Worm (Caenorhabditis elegans) whole organism, L4/young adult: ENCODE measurements around the gene F31F7.1.

Experiments used
- W03F9.2 ChIP-seq: fragments of 150-350 bp; optimal IDR thresholded peaks from 2 replicates; lab custom pipeline; 2014; ENCODE audit warnings: missing biosample characterization, missing genetic modification characterization
- dao-5 ChIP-seq: sonication (generic microtip); optimal IDR thresholded peaks from 2 replicates; lab custom pipeline; 2016; ENCODE audit warnings: missing genotype, missing genetic modification characterization, moderate library complexity, missing compliant biosample characterization
- him-1 ChIP-seq: sonication (generic microtip); optimal IDR thresholded peaks from 2 replicates; lab custom pipeline; 2016; ENCODE audit warnings: missing genotype, missing genetic modification reagents, missing genetic modification characterization, missing compliant biosample characterization

- TF ChIP-seq W03F9.2 = no peak
- no peak for TF ChIP-seq dao-5 (tag; lab: Kevin White, UChicago)
- no peak for TF ChIP-seq him-1 (tag; lab: Kevin White, UChicago)
Measured at ce11 chrV:6228400-6228895, 47.8 kb upstream of the F31F7.1 start.
